Fruit fly (Drosophila melanogaster) Kc167 (cell line): Measurements from ENCODE around the gene ntc.

Source experiments
- Myc ChIP-seq: fragments of >200 bp; optimal IDR thresholded peaks from 2 replicates; lab custom pipeline; 2017; ENCODE audit warnings: missing external identifiers
- Sin3A ChIP-seq: fragments of >200 bp; optimal IDR thresholded peaks from 2 replicates; lab custom pipeline; 2018; ENCODE audit warnings: missing external identifiers
- h ChIP-seq: fragments of >200 bp; optimal IDR thresholded peaks from 3 replicates; lab custom pipeline; 2018; ENCODE audit warnings: missing external identifiers
- insv ChIP-seq: fragments of >200 bp; optimal IDR thresholded peaks from 3 replicates; lab custom pipeline; 2018; ENCODE audit warnings: missing external identifiers
- psq ChIP-seq: fragments of >200 bp; optimal IDR thresholded peaks from 2 replicates; lab custom pipeline; 2017; ENCODE audit warnings: missing external identifiers
- ttk ChIP-seq: sonication (Bioruptor generic); optimal IDR thresholded peaks from 2 replicates; lab custom pipeline; 2017; ENCODE audit warnings: missing external identifiers

The ntc gene

dm6 chr3L:3809943-3810342 is 3.7 kb upstream of the ntc start, which contains the start of gene CG32262:
Gene CG32262, minus strand, starts transcription at chr3L:3810196.
- TF ChIP-seq Myc (no peak), Sin3A (lab: Kevin White, UChicago) (no peak), insv (lab: Kevin White, UChicago) (no peak), ttk (lab: Kevin White, UChicago) (no peak), h (lab: Kevin White, UChicago) (no peak)

DNA sequence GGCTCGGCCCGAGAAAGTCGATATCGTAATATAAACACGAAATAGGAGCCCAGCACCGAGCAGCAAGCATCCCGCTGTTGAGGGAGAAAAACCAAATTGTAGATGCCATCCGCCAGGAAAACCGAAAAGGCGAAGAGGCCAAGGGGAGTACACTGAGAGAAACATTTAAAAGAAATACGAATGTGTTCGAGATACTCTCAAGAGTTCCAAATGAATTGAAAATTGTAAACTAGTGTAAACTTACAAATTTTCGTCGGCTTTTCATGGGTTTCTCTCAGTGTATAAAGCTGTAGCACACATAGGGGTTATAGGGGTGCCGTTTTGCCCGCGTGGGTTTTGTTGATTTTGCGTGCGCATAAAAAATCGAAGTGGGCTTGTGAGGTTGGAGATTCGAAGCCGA is 3.6 kb downstream of the ntc start:
- TF ChIP-seq insv (lab: Kevin White, UChicago), result no peak
- TF ChIP-seq psq, result no peak
- no peak for TF ChIP-seq h (lab: Kevin White, UChicago)
- TF ChIP-seq Sin3A (lab: Kevin White, UChicago), result no peak
- no peak for TF ChIP-seq ttk (lab: Kevin White, UChicago)
- no peak for TF ChIP-seq Myc

dm6 chr3L:3801813-3802212 is 4.4 kb downstream of the ntc start:
- TF ChIP-seq Sin3A (lab: Kevin White, UChicago) (no peak), Myc (no peak), ttk (lab: Kevin White, UChicago) (no peak), insv (lab: Kevin White, UChicago) (no peak), h (lab: Kevin White, UChicago) (no peak), psq (no peak)

DNA sequence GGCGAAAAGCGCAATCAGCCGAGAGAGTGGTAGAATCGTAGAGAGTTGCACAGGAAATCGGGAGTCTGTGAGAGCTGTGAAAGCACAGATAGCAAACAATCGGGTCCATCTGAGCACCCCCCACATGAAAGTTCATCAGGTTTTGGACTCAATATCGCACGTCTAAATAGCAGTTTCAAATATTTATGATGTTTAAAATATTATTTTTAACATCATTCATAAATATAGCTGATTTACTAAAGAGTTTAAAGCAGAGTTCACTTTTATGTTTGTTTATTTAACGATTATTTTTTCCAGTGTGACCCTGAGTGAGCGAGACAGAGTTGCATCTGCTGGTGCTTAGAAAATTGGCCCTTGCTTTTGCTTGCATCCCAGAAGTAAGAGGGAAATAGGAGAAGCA is 4.9 kb downstream of the ntc start:
- no peak for TF ChIP-seq Sin3A (lab: Kevin White, UChicago)
- TF ChIP-seq insv (lab: Kevin White, UChicago), result no peak
- no peak for TF ChIP-seq ttk (lab: Kevin White, UChicago)
- no peak for TF ChIP-seq h (lab: Kevin White, UChicago)
- TF ChIP-seq psq, result no peak
- TF ChIP-seq Myc, result no peak

DNA sequence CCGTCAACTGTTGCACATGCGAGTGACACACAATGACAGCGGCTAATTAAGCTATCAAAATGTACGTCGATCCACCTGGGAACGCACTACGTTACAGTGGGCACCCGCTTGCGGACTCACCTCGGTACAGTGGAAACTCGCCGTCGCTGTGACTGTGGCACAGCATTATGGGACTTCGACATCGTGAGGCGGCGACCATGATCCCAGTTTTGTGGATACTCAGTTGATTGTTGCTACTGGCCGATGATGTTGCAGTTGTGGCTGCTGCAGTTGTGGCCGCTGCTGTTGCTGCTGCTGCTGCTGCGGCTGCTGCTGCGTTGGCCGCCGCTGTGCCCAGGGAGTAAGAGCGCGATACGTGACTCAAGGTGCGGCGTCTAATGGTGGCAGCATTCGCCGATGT is 6.5 kb downstream of the ntc start:
- TF ChIP-seq Myc (no peak), insv (lab: Kevin White, UChicago) (no peak), ttk (lab: Kevin White, UChicago) (no peak), Sin3A (lab: Kevin White, UChicago) (no peak), psq (no peak), h (lab: Kevin White, UChicago) (no peak)

dm6 chr3L:3798488-3798887 is 7.8 kb downstream of the ntc start:
- TF ChIP-seq ttk (lab: Kevin White, UChicago), result no peak
- no peak for TF ChIP-seq Myc
- TF ChIP-seq psq, result no peak
- TF ChIP-seq Sin3A (lab: Kevin White, UChicago), result no peak
- TF ChIP-seq h (lab: Kevin White, UChicago), result no peak
- no peak for TF ChIP-seq insv (lab: Kevin White, UChicago)

dm6 chr3L:3797681-3798080 is 8.6 kb downstream of the ntc start:
- TF ChIP-seq Myc (no peak), h (lab: Kevin White, UChicago) (no peak), psq (no peak), ttk (lab: Kevin White, UChicago) (no peak), Sin3A (lab: Kevin White, UChicago) (no peak), insv (lab: Kevin White, UChicago) (no peak)

DNA sequence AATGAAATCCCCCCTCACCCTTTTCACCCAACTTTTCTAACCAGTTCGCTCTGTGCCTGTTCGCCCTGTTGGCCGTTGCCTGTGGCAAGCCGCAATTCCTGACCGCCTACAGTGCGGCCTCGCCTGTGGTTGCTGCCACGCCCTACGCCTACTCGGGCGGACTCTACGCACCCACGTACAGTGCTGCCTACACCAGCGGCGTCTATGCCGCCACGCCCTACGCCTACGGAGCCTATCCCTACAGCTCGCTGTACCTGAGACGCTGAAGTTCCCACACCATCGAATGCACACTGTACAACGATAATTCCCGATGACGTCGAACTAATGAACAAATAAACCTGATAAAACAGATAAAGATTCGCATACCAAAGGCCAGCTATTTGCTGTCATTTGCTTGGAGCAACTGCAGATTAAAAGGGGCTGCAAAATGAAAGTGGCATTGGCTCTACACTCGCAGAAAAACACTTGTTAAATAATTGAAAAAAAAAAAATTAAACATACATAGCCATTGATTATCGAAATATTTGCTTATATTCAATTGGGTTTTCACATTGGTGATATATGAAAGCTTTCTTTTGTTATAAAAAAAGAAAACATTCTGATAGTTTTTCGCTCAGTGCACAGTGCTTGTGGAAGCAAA is 15.1 kb downstream of the ntc start:
- TF ChIP-seq Myc (no peak), Sin3A (lab: Kevin White, UChicago) (no peak), insv (lab: Kevin White, UChicago) (no peak), psq (no peak), h (lab: Kevin White, UChicago) (no peak), ttk (lab: Kevin White, UChicago) (no peak)

dm6 chr3L:3790504-3790903 is 15.8 kb downstream of the ntc start, which contains the start of gene CG32266:
Gene CG32266, plus strand, starts transcription at chr3L:3790804.
- TF ChIP-seq insv (lab: Kevin White, UChicago) (no peak), Sin3A (lab: Kevin White, UChicago) (no peak), ttk (lab: Kevin White, UChicago) (no peak), h (lab: Kevin White, UChicago) (no peak), psq (no peak), Myc (no peak)

dm6 chr3L:3788790-3789421 is 17.4 kb downstream of the ntc start:
- no peak for TF ChIP-seq insv (lab: Kevin White, UChicago)
- TF ChIP-seq Sin3A (lab: Kevin White, UChicago), result no peak
- TF ChIP-seq psq, result no peak
- no peak for TF ChIP-seq ttk (lab: Kevin White, UChicago)
- no peak for TF ChIP-seq Myc
- TF ChIP-seq h (lab: Kevin White, UChicago), result no peak

DNA sequence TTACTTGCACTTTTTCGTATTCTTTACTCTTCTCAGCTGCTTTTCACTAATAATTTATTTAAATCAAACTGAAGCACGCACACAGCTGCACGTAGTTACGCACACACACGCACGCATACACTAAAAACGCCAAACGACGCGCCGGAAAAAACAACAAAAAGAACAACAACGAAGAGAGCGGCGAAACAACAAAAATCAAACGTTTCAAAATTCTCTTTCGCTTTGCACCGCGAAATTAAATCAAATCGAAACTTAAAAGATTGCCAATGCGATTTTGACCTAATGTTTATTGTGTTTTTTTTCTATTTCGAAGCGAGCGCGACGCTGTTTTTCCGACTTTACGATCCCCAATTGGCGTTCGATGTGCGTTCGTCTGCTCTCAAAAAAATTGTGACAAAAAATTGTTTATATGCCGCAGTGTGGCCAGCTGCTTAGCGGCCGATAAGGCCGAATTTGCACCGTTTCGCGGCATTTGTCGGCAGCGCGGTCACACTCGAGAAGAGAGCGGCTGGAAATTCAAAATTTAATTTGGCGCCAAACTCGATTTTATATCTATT is 18.6 kb downstream of the ntc start:
- no peak for TF ChIP-seq Myc

- no peak for TF ChIP-seq Myc
- TF ChIP-seq psq, result no peak
- TF ChIP-seq insv (lab: Kevin White, UChicago), result no peak
- no peak for TF ChIP-seq h (lab: Kevin White, UChicago)
- TF ChIP-seq ttk (lab: Kevin White, UChicago), result no peak
- TF ChIP-seq Sin3A (lab: Kevin White, UChicago), result no peak
Measured at dm6 chr3L:3787077-3787433, 19.2 kb downstream of the ntc start.
